Fruit fly (Drosophila melanogaster): Measurements from ENCODE around the gene Prp4k.

Prp4k gene

dm6 chr3L:246644-247199 lies 35.5 kb upstream of the Prp4k start (continued):
- no peak for TF ChIP-seq scrt (GFP tag; optimal IDR thresholded peaks at IDR 0.05)
- no peak for TF ChIP-seq fd102C (GFP tag; optimal IDR thresholded peaks at IDR 0.05)
- TF ChIP-seq CG6765 (GFP tag; optimal IDR thresholded peaks at IDR 0.05): no peak
- TF ChIP-seq al (GFP tag; IDR thresholded peaks at IDR 0.05): no peak
- TF ChIP-seq sug (tag; optimal IDR thresholded peaks at IDR 0.05): no peak
- TF ChIP-seq CG8089 (GFP tag; optimal IDR thresholded peaks at IDR 0.05): peak; percentile 1
- peak; percentile 17; the same call in 1 of the 2 replicates for TF ChIP-seq CG11085 (GFP tag; IDR thresholded peaks at IDR 0.05)
- TF ChIP-seq CG3847 (GFP tag; IDR thresholded peaks at IDR 0.05): peak; percentile 58
- TF ChIP-seq Doc3 (GFP tag; IDR thresholded peaks at IDR 0.05; ENCODE audit: partially characterized antibody): no peak
- no peak for TF ChIP-seq CG18476 (GFP tag; optimal IDR thresholded peaks at IDR 0.05)
- TF ChIP-seq D19A (tag; optimal IDR thresholded peaks at IDR 0.05): no peak
- TF ChIP-seq prd (optimal IDR thresholded peaks at IDR 0.05): no peak
- peak; percentile 57; the same call in 1 of the 3 replicates for TF ChIP-seq prd (GFP tag; IDR thresholded peaks at IDR 0.05)
- peak; percentile 22; the same call in 1 of the 2 replicates for TF ChIP-seq Ptx1 (GFP tag; IDR thresholded peaks at IDR 0.05)
- TF ChIP-seq peb (GFP tag; IDR thresholded peaks at IDR 0.05): no peak
- no peak for TF ChIP-seq pros (GFP tag; optimal IDR thresholded peaks at IDR 0.05)
- TF ChIP-seq CG12769 (tag; optimal IDR thresholded peaks at IDR 0.05): no peak
- peak; percentile 94 for TF ChIP-seq E2f2 (GFP tag; IDR thresholded peaks at IDR 0.05)
- TF ChIP-seq Optix (GFP tag; IDR thresholded peaks at IDR 0.05): no peak
- peak; percentile 89 for TF ChIP-seq Dp (GFP tag; optimal IDR thresholded peaks at IDR 0.05)
- no peak for TF ChIP-seq z (GFP tag; IDR thresholded peaks at IDR 0.05)
- TF ChIP-seq CG14965 (GFP tag; optimal IDR thresholded peaks at IDR 0.05; ENCODE audit: borderline replicate concordance): no peak
- TF ChIP-seq CG10431 (GFP tag; optimal IDR thresholded peaks at IDR 0.05): no peak
- TF ChIP-seq HmgZ (tag; optimal IDR thresholded peaks at IDR 0.05): peak; percentile 87
- peak; percentile 73 for TF ChIP-seq pho (GFP tag; optimal IDR thresholded peaks at IDR 0.05)
- no peak for TF ChIP-seq sd (tag; optimal IDR thresholded peaks at IDR 0.05)
- no peak for TF ChIP-seq fru (optimal IDR thresholded peaks at IDR 0.05)
- 0 out of 3 replicates have a peak, but pooled peaks have one; percentile 21 for TF ChIP-seq CG34422 (GFP tag; IDR thresholded peaks at IDR 0.05)
- no peak for TF ChIP-seq Atf6 (GFP tag; IDR thresholded peaks at IDR 0.05)
- no peak for TF ChIP-seq Fer3 (tag; optimal IDR thresholded peaks at IDR 0.05)
- TF ChIP-seq disco-r (GFP tag; optimal IDR thresholded peaks at IDR 0.05): no peak
- TF ChIP-seq CG4854 (GFP tag; optimal IDR thresholded peaks at IDR 0.05): peak; percentile 49
- no peak for TF ChIP-seq CG31388 (GFP tag; optimal IDR thresholded peaks at IDR 0.05)
- TF ChIP-seq btn (GFP tag; optimal IDR thresholded peaks at IDR 0.05): no peak
- TF ChIP-seq CG6683 (GFP tag; optimal IDR thresholded peaks at IDR 0.05): no peak
- no peak for TF ChIP-seq wor (GFP tag; IDR thresholded peaks at IDR 0.05)
- no peak for TF ChIP-seq ttk (GFP tag; IDR thresholded peaks at IDR 0.05)
- TF ChIP-seq CG7372 (GFP tag; IDR thresholded peaks at IDR 0.05): no peak
- TF ChIP-seq CG9876 (GFP tag; optimal IDR thresholded peaks at IDR 0.05): peak; percentile 44
- peak; percentile 40; the same call in 1 of the 2 replicates for TF ChIP-seq lmd (GFP tag; IDR thresholded peaks at IDR 0.05)
- TF ChIP-seq CG18764 (GFP tag; optimal IDR thresholded peaks at IDR 0.05): peak; percentile 47
- no peak for TF ChIP-seq fd3F (GFP tag; optimal IDR thresholded peaks at IDR 0.05)
- TF ChIP-seq tgo (GFP tag; IDR thresholded peaks at IDR 0.05): peak; percentile 34; the same call in 1 of the 3 replicates
- no peak for TF ChIP-seq sim (GFP tag; IDR thresholded peaks at IDR 0.05)
- TF ChIP-seq CG16813 (GFP tag; IDR thresholded peaks at IDR 0.05; ENCODE audit: partially characterized antibody): peak; percentile 73
- TF ChIP-seq CG4820 (GFP tag; optimal IDR thresholded peaks at IDR 0.05): no peak
- TF ChIP-seq Hey (tag; optimal IDR thresholded peaks at IDR 0.05): no peak
- peak in 1 of 2 experiments; percentile 42 for TF ChIP-seq crp (GFP tag; optimal IDR thresholded peaks at IDR 0.05)
- TF ChIP-seq CG8290 (GFP tag; optimal IDR thresholded peaks at IDR 0.05): peak; percentile 53
- no peak for TF ChIP-seq CG8290 (tag; optimal IDR thresholded peaks at IDR 0.05)
- no peak for TF ChIP-seq gcm2 (GFP tag; optimal IDR thresholded peaks at IDR 0.05)
- TF ChIP-seq fu2 (GFP tag; optimal IDR thresholded peaks at IDR 0.05): peak; percentile 35

All from whole organism, embryonic.